Fruit fly (Drosophila melanogaster): Measurements from ENCODE around the gene CG17261.

DNA sequence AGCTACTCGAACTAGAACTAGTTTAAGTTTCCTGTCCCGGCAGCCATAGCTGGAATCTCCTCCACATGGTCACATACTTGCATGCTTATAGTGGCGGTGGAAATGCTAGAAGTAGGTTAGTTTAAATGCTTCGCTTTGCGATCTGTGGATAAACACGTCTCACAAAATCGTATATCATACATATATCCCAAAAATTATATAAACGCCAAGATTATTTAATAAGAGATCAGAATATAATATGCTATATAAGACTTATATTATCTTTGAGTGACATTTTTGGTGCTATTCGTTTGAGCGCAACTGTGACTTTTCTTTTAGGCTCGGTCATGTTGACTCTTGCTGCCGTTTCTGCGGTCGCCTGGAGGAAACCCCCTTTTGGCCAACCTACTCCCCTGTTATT, 40.4 kb upstream of the CG17261 start:
- TF ChIP-seq Dll (optimal IDR thresholded peaks at IDR 0.05) (no peak), usp (GFP tag; optimal IDR thresholded peaks at IDR 0.05) (no peak), EcR (GFP tag; optimal IDR thresholded peaks at IDR 0.05) (no peak), pan (optimal IDR thresholded peaks at IDR 0.05) (no peak)
